Worm (Caenorhabditis elegans) whole organism, dauer: ENCODE data around the gene sup-37.
"Not testable (repeated sequence)": the region's sequence is repeated elsewhere in the genome, so short reads cannot be mapped to it uniquely, and the experiment has no call there.

Experiments
- unc-62 ChIP-seq: sonication (generic microtip); optimal IDR thresholded peaks from 2 replicates; lab custom pipeline; 2017; ENCODE audit warnings: missing biosample characterization, missing genetic modification reagents, missing genetic modification characterization

sup-37 gene

DNA sequence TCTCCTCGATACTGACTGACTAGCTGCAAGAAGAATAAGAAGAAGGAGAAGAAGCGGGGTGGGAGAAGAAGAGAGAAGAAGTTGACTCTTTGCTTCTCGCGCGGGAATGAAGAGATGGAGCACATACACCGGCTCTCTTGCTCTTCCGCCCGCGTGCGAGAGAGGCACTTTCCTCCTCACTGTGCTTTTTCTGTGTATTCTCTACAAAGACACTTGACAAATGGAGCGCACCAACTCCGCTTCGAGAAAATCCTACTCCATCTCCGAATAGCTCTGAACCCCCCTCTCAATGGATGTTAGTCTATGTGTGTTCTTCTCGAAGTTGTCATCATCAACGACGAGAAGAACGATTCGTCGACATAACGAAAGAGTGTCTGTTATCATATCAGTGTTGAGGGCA is 1.9 kb upstream of the sup-37 start:
- no peak for TF ChIP-seq unc-62 (GFP tag; lab: Kevin White, UChicago)

DNA sequence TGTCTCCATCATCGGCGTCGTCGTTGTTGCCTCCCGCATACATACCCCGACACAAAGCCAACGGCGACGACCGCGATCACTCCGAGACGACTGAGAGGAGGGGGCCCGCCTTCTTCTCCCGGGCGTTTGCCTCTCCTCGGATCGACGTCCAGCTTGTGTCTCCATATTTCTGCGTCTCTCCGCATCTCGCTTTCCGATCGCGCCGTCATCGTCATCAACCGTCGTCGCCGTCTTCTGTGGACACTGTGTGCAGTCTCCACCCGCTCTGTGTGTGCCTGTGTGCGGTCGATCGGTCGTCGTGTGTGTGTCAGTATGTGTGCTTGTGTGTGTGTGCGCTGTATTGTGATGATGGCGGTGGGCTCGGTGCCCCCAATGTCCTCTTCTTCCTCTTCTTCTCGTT is 819 bp upstream of the sup-37 start:
- TF ChIP-seq unc-62 (GFP tag; lab: Kevin White, UChicago), result no peak

DNA sequence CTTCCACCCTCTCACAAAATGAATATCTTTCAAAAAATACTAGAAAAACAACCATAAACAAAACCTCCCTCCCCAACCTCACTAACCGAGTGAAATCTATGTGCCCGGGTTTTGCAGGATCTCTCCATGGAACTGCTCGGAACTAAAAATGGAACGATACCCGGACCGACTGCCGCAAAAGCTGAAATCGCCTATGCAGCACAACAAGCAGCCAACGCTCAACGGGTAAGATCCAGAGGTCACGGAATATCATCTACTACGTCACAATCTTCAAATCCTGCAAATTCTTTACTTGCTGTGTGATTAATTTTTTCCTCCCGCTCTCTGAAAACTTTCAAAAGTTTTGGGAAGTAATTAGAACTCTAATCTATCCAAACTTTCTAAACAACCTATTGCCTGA is 3.0 kb downstream of the sup-37 start:
- no peak for TF ChIP-seq unc-62 (GFP tag; lab: Kevin White, UChicago)

ce11 chrV:8792814-8793213 is 6.5 kb downstream of the sup-37 start:
- no peak for TF ChIP-seq unc-62 (GFP tag; lab: Kevin White, UChicago)

ce11 chrV:8795499-8795898 is 9.2 kb downstream of the sup-37 start:
- no peak for TF ChIP-seq unc-62 (GFP tag; lab: Kevin White, UChicago)

ce11 chrV:8796246-8796645 is 9.9 kb downstream of the sup-37 start:
- TF ChIP-seq unc-62 (GFP tag; lab: Kevin White, UChicago), result no peak

ce11 chrV:8796889-8797288 is 10.5 kb downstream of the sup-37 start:
- no peak for TF ChIP-seq unc-62 (GFP tag; lab: Kevin White, UChicago)

DNA sequence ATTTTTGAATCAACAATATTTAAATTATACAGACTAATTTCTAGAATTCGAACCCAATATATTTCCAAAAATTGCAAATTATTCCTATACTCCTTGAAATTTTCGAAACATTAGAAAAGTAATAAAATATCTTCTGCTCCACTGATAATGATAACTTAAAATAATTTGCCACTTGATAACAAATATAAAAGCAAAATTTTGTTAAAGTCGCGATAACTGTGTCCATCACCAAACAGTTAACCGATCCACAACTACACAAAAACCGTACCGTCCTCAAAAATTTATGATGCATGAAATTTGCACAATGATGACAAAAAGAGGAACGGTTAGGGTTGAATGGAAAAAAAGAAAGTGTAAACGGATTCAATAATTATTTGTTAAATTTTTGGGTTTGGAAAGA is 12.1 kb downstream of the sup-37 start:
- TF ChIP-seq unc-62 (GFP tag; lab: Kevin White, UChicago), result no peak

ce11 chrV:8799293-8799812 is 13.0 kb downstream of the sup-37 start:
- TF ChIP-seq unc-62 (GFP tag; lab: Kevin White, UChicago), result no peak

ce11 chrV:8800978-8801559 is 14.7 kb downstream of the sup-37 start, which contains the start of gene magu-2:
magu-2 (minus strand) TSS chrV:8801028.
- no peak for TF ChIP-seq unc-62 (GFP tag; lab: Kevin White, UChicago)

- no peak for TF ChIP-seq unc-62 (GFP tag; lab: Kevin White, UChicago)
Measured at ce11 chrV:8802252-8802651, 15.9 kb downstream of the sup-37 start.

- no peak for TF ChIP-seq unc-62 (GFP tag; lab: Kevin White, UChicago)
Measured at ce11 chrV:8805047-8805446, 18.7 kb downstream of the sup-37 start.

- not testable (repeated sequence) for TF ChIP-seq unc-62 (GFP tag; lab: Kevin White, UChicago)
Measured at ce11 chrV:8819855-8820254, 33.5 kb downstream of the sup-37 start, which contains the start of gene rpm-1. rpm-1 (minus strand) TSS chrV:8819955.

- not testable (repeated sequence) for TF ChIP-seq unc-62 (GFP tag; lab: Kevin White, UChicago)
Measured at ce11 chrV:8835311-8835710, 49.0 kb downstream of the sup-37 start, which contains the start of gene F07B7.7. F07B7.7 (plus strand) TSS chrV:8835611.
